Fruit fly (Drosophila melanogaster): ENCODE data around the gene eIF4EHP.

dm6 chr3R:24134580-24134979 lies 25.8 kb upstream of the eIF4EHP start, which contains the start of gene Sec10:
- no peak for TF ChIP-seq CG13204 (GFP tag; optimal IDR thresholded peaks at IDR 0.05)
- TF ChIP-seq Pif1A (GFP tag; optimal IDR thresholded peaks at IDR 0.05), result no peak
- TF ChIP-seq EcR (GFP tag; optimal IDR thresholded peaks at IDR 0.05), result no peak
- TF ChIP-seq gl (tag; optimal IDR thresholded peaks at IDR 0.05), result no peak
- TF ChIP-seq fd96Ca (GFP tag; IDR thresholded peaks at IDR 0.05), result no peak
- TF ChIP-seq rn (GFP tag; IDR thresholded peaks at IDR 0.05), result no peak

Data from whole organism, pupa.